Worm (Caenorhabditis elegans) whole organism, L4 larva: ENCODE data around the gene C15B12.4.
A peak's percentile ranks its signal among the peaks of the same experiment; 100 is the strongest.

Source experiments
- F49E8.2 ChIP-seq: sonication (generic microtip); optimal IDR thresholded peaks from 2 replicates; lab custom pipeline; 2016; ENCODE audit warnings: missing compliant biosample characterization, mild to moderate bottlenecking, missing genetic modification characterization, borderline replicate concordance
- R02D3.7 ChIP-seq: fragments of 150-350 bp; sonication (generic microtip); optimal IDR thresholded peaks from 3 replicates; lab custom pipeline; 2014; ENCODE audit warnings: missing biosample characterization, missing genetic modification characterization
- T20F7.1 ChIP-seq: fragments of 200-800 bp; sonication (Bioruptor generic); optimal IDR thresholded peaks from 2 replicates; lab custom pipeline; 2018; ENCODE audit warnings: mild to moderate bottlenecking, missing genetic modification characterization, missing compliant biosample characterization
- aly-2 ChIP-seq: sonication (generic microtip); optimal IDR thresholded peaks from 2 replicates; lab custom pipeline; 2018; ENCODE audit warnings: missing biosample characterization, missing genetic modification characterization
- arid-1 ChIP-seq: fragments of 200-800 bp; sonication (Bioruptor generic); conservative IDR thresholded peaks from 2 replicates; pipeline ENCODE4 v1.3.6; 2022; ENCODE audit warnings: missing genetic modification reagents, missing genetic modification characterization, missing compliant biosample characterization
- attf-4 ChIP-seq: sonication (generic microtip); optimal IDR thresholded peaks from 3 replicates; lab custom pipeline; 2017; ENCODE audit warnings: missing biosample characterization, missing genetic modification characterization
- ceh-28 ChIP-seq: fragments of 150-350 bp; optimal IDR thresholded peaks from 2 replicates; lab custom pipeline; 2014; ENCODE audit warnings: missing biosample characterization, missing genetic modification reagents, missing genetic modification characterization
- ctbp-1 ChIP-seq: fragments of 200-800 bp; sonication (Bioruptor generic); IDR thresholded peaks from 2 replicates; pipeline ENCODE4 v1.3.6; 2022; ENCODE audit warnings: missing genetic modification reagents, missing genetic modification characterization, missing compliant biosample characterization
- daf-16 ChIP-seq, 3 experiments: sonication (generic microtip); optimal IDR thresholded peaks; 2 replicates each; lab custom pipeline; 2016 to 2017; ENCODE audit warnings: missing genetic modification characterization in 3 of 3, missing genetic modification reagents in 3 of 3, mild to moderate bottlenecking in 2 of 3, missing compliant biosample characterization in 2 of 3, missing biosample characterization in 1 of 3, moderate library complexity in 1 of 3
- daf-19 ChIP-seq: fragments of 200-800 bp; sonication (Bioruptor generic); conservative IDR thresholded peaks from 2 replicates; pipeline ENCODE4 v1.3.6; 2022; ENCODE audit warnings: missing genetic modification characterization, missing compliant biosample characterization
- dmd-6 ChIP-seq: fragments of 200-800 bp; sonication (Bioruptor generic); IDR thresholded peaks from 2 replicates; pipeline ENCODE4 v1.3.6; 2022; ENCODE audit warnings: missing genetic modification reagents, missing genetic modification characterization, missing compliant biosample characterization
- dpl-1 ChIP-seq: fragments of 150-350 bp; optimal IDR thresholded peaks from 2 replicates; lab custom pipeline; 2014; ENCODE audit warnings: missing biosample characterization, missing genetic modification reagents, missing genetic modification characterization
- dve-1 ChIP-seq: sonication (generic microtip); optimal IDR thresholded peaks from 2 replicates; lab custom pipeline; 2017; ENCODE audit warnings: antibody characterized with exemption, mild to moderate bottlenecking, missing genetic modification characterization, missing compliant biosample characterization; ENCODE audit not compliant: insufficient read depth
- fkh-10 ChIP-seq: fragments of 150-350 bp; optimal IDR thresholded peaks from 2 replicates; lab custom pipeline; 2014; ENCODE audit warnings: missing biosample characterization, missing genetic modification reagents, missing genetic modification characterization
- fos-1 ChIP-seq: fragments of 150-350 bp; optimal IDR thresholded peaks from 2 replicates; lab custom pipeline; 2014; ENCODE audit warnings: missing biosample characterization, missing genetic modification characterization
- hlh-30 ChIP-seq: sonication (generic microtip); optimal IDR thresholded peaks from 2 replicates; lab custom pipeline; 2017; ENCODE audit warnings: antibody characterized with exemption, mild to moderate bottlenecking, missing genetic modification characterization, missing compliant biosample characterization; ENCODE audit not compliant: insufficient read depth
- lin-1 ChIP-seq: fragments of 200-800 bp; sonication (Bioruptor generic); IDR thresholded peaks from 2 replicates; pipeline ENCODE4 v1.3.6; 2022; ENCODE audit warnings: missing genetic modification reagents, missing genetic modification characterization, missing compliant biosample characterization
- lin-29 ChIP-seq: fragments of 200-800 bp; sonication (Bioruptor generic); IDR thresholded peaks from 2 replicates; pipeline ENCODE4 v1.3.6; 2022; ENCODE audit warnings: missing genetic modification reagents, missing genetic modification characterization, missing compliant biosample characterization
- lsy-2 ChIP-seq, 2 experiments: fragments of 150-350 bp in 1 of 2; sonication (generic microtip) in 1 of 2; optimal IDR thresholded peaks; 2 replicates each; lab custom pipeline; 2014 to 2017; ENCODE audit warnings: missing biosample characterization in 2 of 2, missing genetic modification characterization in 2 of 2
- madf-5 ChIP-seq, 2 experiments: fragments of 200-800 bp; sonication (Bioruptor generic); IDR thresholded peaks; 2 replicates each; pipeline ENCODE4 v1.3.6; 2022; ENCODE audit warnings: missing compliant biosample characterization in 2 of 2, missing genetic modification characterization in 2 of 2
- mes-2 ChIP-seq: sonication (generic microtip); optimal IDR thresholded peaks from 2 replicates; lab custom pipeline; 2016; ENCODE audit warnings: missing genotype, mild to moderate bottlenecking, missing genetic modification characterization, missing compliant biosample characterization; ENCODE audit not compliant: poor library complexity, severe bottlenecking
- mxl-2 ChIP-seq: fragments of 200-800 bp; sonication (Bioruptor generic); conservative IDR thresholded peaks from 2 replicates; pipeline ENCODE4 v1.3.6; 2022; ENCODE audit warnings: missing genetic modification reagents, missing genetic modification characterization, missing compliant biosample characterization
- nhr-11 ChIP-seq: fragments of 150-350 bp; optimal IDR thresholded peaks from 2 replicates; lab custom pipeline; 2014; ENCODE audit warnings: missing biosample characterization, missing genetic modification characterization
- nhr-237 ChIP-seq: sonication (generic microtip); optimal IDR thresholded peaks from 2 replicates; lab custom pipeline; 2017; ENCODE audit warnings: missing biosample characterization, missing genetic modification characterization
- nhr-28 ChIP-seq: fragments of 150-350 bp; optimal IDR thresholded peaks from 2 replicates; lab custom pipeline; 2014; ENCODE audit warnings: missing biosample characterization, missing genetic modification characterization
- nhr-41 ChIP-seq: fragments of 200-800 bp; sonication (Bioruptor generic); IDR thresholded peaks from 2 replicates; pipeline ENCODE4 v1.3.6; 2022; ENCODE audit warnings: missing genetic modification reagents, missing genetic modification characterization, missing compliant biosample characterization
- nhr-76 ChIP-seq: fragments of 150-350 bp; optimal IDR thresholded peaks from 2 replicates; lab custom pipeline; 2014; ENCODE audit warnings: missing biosample characterization, missing genetic modification characterization
- nhr-77 ChIP-seq: fragments of 150-350 bp; optimal IDR thresholded peaks from 2 replicates; lab custom pipeline; 2014; ENCODE audit warnings: missing biosample characterization, missing genetic modification characterization
- php-3 ChIP-seq: fragments of 200-800 bp; sonication (Bioruptor generic); IDR thresholded peaks from 2 replicates; pipeline ENCODE4 v1.3.6; 2022; ENCODE audit warnings: missing genetic modification reagents, missing genetic modification characterization, missing compliant biosample characterization
- pqm-1 ChIP-seq: sonication (generic microtip); optimal IDR thresholded peaks from 2 replicates; lab custom pipeline; 2017; ENCODE audit warnings: missing biosample characterization, missing genetic modification characterization
- rbr-2 ChIP-seq: sonication (generic microtip); optimal IDR thresholded peaks from 2 replicates; lab custom pipeline; 2016; ENCODE audit warnings: missing genotype, missing genetic modification characterization, missing compliant biosample characterization
- saeg-2 ChIP-seq: fragments of 200-800 bp; sonication (Bioruptor generic); IDR thresholded peaks from 2 replicates; pipeline ENCODE4 v1.3.6; 2022; ENCODE audit warnings: missing genetic modification reagents, missing genetic modification characterization, missing compliant biosample characterization
- snpc-4 ChIP-seq: fragments of 150-350 bp; optimal IDR thresholded peaks from 2 replicates; lab custom pipeline; 2014; ENCODE audit warnings: missing biosample characterization, missing genetic modification characterization
- spr-1 ChIP-seq: sonication (generic microtip); optimal IDR thresholded peaks from 2 replicates; lab custom pipeline; 2016; ENCODE audit warnings: mild to moderate bottlenecking, missing genetic modification characterization, missing compliant biosample characterization
- spr-3 ChIP-seq: fragments of 200-800 bp; sonication (Bioruptor generic); optimal IDR thresholded peaks from 2 replicates; lab custom pipeline; 2018; ENCODE audit warnings: mild to moderate bottlenecking, missing genetic modification characterization, missing compliant biosample characterization
- tag-97 ChIP-seq: fragments of 200-800 bp; sonication (Bioruptor generic); IDR thresholded peaks from 2 replicates; pipeline ENCODE4 v1.3.6; 2022; ENCODE audit warnings: missing genetic modification characterization, missing compliant biosample characterization
- vab-7 ChIP-seq: fragments of 200-800 bp; sonication (Bioruptor generic); IDR thresholded peaks from 2 replicates; pipeline ENCODE4 v1.3.6; 2022; ENCODE audit warnings: missing genetic modification reagents, missing genetic modification characterization, missing compliant biosample characterization
- zip-11 ChIP-seq: fragments of 200-800 bp; sonication (Bioruptor generic); IDR thresholded peaks from 2 replicates; pipeline ENCODE4 v1.3.6; 2022; ENCODE audit warnings: missing genetic modification characterization, missing compliant biosample characterization
- ztf-7 ChIP-seq: fragments of 150-350 bp; optimal IDR thresholded peaks from 2 replicates; lab custom pipeline; 2014; ENCODE audit warnings: missing biosample characterization, missing genetic modification characterization

The C15B12.4 gene

ce11 chrX:6446564-6446963 lies 27.0 kb downstream of the C15B12.4 start, which contains the start of gene asp-14:
asp-14 (minus strand) TSS chrX:6446664.
- TF ChIP-seq daf-16 (GFP tag; optimal IDR thresholded peaks at IDR 0.05; lab: Kevin White, UChicago) (no peak), daf-16 (tag; optimal IDR thresholded peaks at IDR 0.05; lab: Kevin White, UChicago) (peak; percentile 17), nhr-76 (tag; lab: Kevin White, UChicago) (no peak), R02D3.7 (tag; lab: Kevin White, UChicago) (no peak), fos-1 (no peak), attf-4 (tag; lab: Kevin White, UChicago) (no peak), fkh-10 (no peak), F49E8.2 (no peak), tag-97 (no peak), ceh-28 (no peak)

ce11 chrX:6445239-6445638 lies 28.3 kb downstream of the C15B12.4 start:
- TF ChIP-seq dmd-6 (peak; percentile 51), nhr-28 (tag; lab: Kevin White, UChicago) (peak; percentile 22), lsy-2 (tag; optimal IDR thresholded peaks at IDR 0.05; lab: Kevin White, UChicago) (no peak), daf-19 (GFP tag; lab: Robert Waterston, UW) (no peak), pqm-1 (tag; lab: Kevin White, UChicago) (peak; percentile 28), daf-16 (GFP tag; optimal IDR thresholded peaks at IDR 0.05; lab: Kevin White, UChicago) (no peak), daf-16 (tag; optimal IDR thresholded peaks at IDR 0.05; lab: Kevin White, UChicago) (peak; percentile 91), dve-1 (peak; percentile 89), T20F7.1 (peak; percentile 5), php-3 (GFP tag; lab: Robert Waterston, UW) (peak; percentile 99)

- TF ChIP-seq hlh-30: no peak
- no peak for TF ChIP-seq nhr-11 (tag; lab: Kevin White, UChicago)
- TF ChIP-seq fkh-10: no peak
- TF ChIP-seq dve-1: peak; percentile 19
Measured at ce11 chrX:6443373-6443772, 30.2 kb downstream of the C15B12.4 start, which contains the start of gene K10C2.7. K10C2.7 (minus strand) TSS chrX:6443473.

ce11 chrX:6440464-6440863 lies 33.1 kb downstream of the C15B12.4 start, which contains the start of gene K10C2.14:
K10C2.14 (minus strand) TSS chrX:6440564.
- TF ChIP-seq attf-4 (tag; lab: Kevin White, UChicago) (no peak), nhr-41 (GFP tag; lab: Robert Waterston, UW) (no peak), rbr-2 (tag; lab: Kevin White, UChicago) (no peak), mxl-2 (GFP tag; lab: Robert Waterston, UW) (no peak), spr-1 (tag; lab: Kevin White, UChicago) (no peak), madf-5 (GFP tag; IDR thresholded peaks at IDR 0.05; lab: Robert Waterston, UW) (no peak), zip-11 (GFP tag; lab: Robert Waterston, UW) (no peak), dmd-6 (no peak), nhr-237 (tag; lab: Kevin White, UChicago) (no peak), arid-1 (GFP tag; lab: Robert Waterston, UW) (no peak), nhr-77 (tag; lab: Kevin White, UChicago) (no peak), daf-16 (GFP tag; optimal IDR thresholded peaks at IDR 0.05; lab: Kevin White, UChicago) (no peak), daf-16 (tag; optimal IDR thresholded peaks at IDR 0.05; lab: Kevin White, UChicago) (no peak), saeg-2 (GFP tag; lab: Robert Waterston, UW) (no peak), aly-2 (tag; lab: Kevin White, UChicago) (no peak), lin-1 (no peak), ztf-7 (tag; lab: Kevin White, UChicago) (no peak), fkh-10 (no peak), dpl-1 (GFP tag; lab: Kevin White, UChicago) (no peak), snpc-4 (tag; lab: Kevin White, UChicago) (no peak)

- TF ChIP-seq mes-2 (tag; lab: Kevin White, UChicago) (no peak), spr-3 (no peak), vab-7 (GFP tag; lab: Robert Waterston, UW) (no peak), lin-29 (no peak), nhr-41 (GFP tag; lab: Robert Waterston, UW) (no peak), ctbp-1 (GFP tag; lab: Robert Waterston, UW) (no peak)
Measured at ce11 chrX:6437545-6437944, 36.0 kb downstream of the C15B12.4 start, which contains the start of gene K10C2.8. K10C2.8 (minus strand) TSS chrX:6437645.
